Worm (Caenorhabditis elegans) whole organism, L4 larva: ENCODE measurements around the gene T20B3.1.
A peak's percentile ranks its signal among the peaks of the same experiment; 100 is the strongest.

ENCODE experiments used
- F49E8.2 ChIP-seq: sonication (generic microtip); optimal IDR thresholded peaks from 2 replicates; lab custom pipeline; 2016; ENCODE audit warnings: missing compliant biosample characterization, mild to moderate bottlenecking, missing genetic modification characterization, borderline replicate concordance
- R02D3.7 ChIP-seq: fragments of 150-350 bp; sonication (generic microtip); optimal IDR thresholded peaks from 3 replicates; lab custom pipeline; 2014; ENCODE audit warnings: missing biosample characterization, missing genetic modification characterization
- T20F7.1 ChIP-seq: fragments of 200-800 bp; sonication (Bioruptor generic); optimal IDR thresholded peaks from 2 replicates; lab custom pipeline; 2018; ENCODE audit warnings: mild to moderate bottlenecking, missing genetic modification characterization, missing compliant biosample characterization
- Y5F2A.4 ChIP-seq: fragments of 200-800 bp; sonication (Bioruptor generic); optimal IDR thresholded peaks from 2 replicates; lab custom pipeline; 2018; ENCODE audit warnings: mild to moderate bottlenecking, missing genetic modification characterization, missing compliant biosample characterization
- Y75B8A.6 ChIP-seq: fragments of 200-800 bp; sonication (Bioruptor generic); IDR thresholded peaks from 2 replicates; pipeline ENCODE4 v1.3.6; 2022; ENCODE audit warnings: missing genetic modification reagents, missing genetic modification characterization, missing compliant biosample characterization
- aha-1 ChIP-seq: fragments of 150-350 bp; peaks from one replicate; lab custom pipeline; 2014; ENCODE audit warnings: missing biosample characterization, missing genetic modification characterization
- aly-2 ChIP-seq: sonication (generic microtip); optimal IDR thresholded peaks from 2 replicates; lab custom pipeline; 2018; ENCODE audit warnings: missing biosample characterization, missing genetic modification characterization
- arid-1 ChIP-seq: fragments of 200-800 bp; sonication (Bioruptor generic); conservative IDR thresholded peaks from 2 replicates; pipeline ENCODE4 v1.3.6; 2022; ENCODE audit warnings: missing genetic modification reagents, missing genetic modification characterization, missing compliant biosample characterization
- attf-4 ChIP-seq: sonication (generic microtip); optimal IDR thresholded peaks from 3 replicates; lab custom pipeline; 2017; ENCODE audit warnings: missing biosample characterization, missing genetic modification characterization
- ceh-20 ChIP-seq: fragments of 200-800 bp; sonication (Bioruptor generic); IDR thresholded peaks from 2 replicates; pipeline ENCODE4 v1.3.6; 2022; ENCODE audit warnings: missing genetic modification reagents, missing genetic modification characterization, missing compliant biosample characterization
- ceh-32 ChIP-seq: sonication (generic microtip); optimal IDR thresholded peaks from 2 replicates; lab custom pipeline; 2016; ENCODE audit warnings: mild to moderate bottlenecking, missing genetic modification characterization, missing compliant biosample characterization; ENCODE audit not compliant: poor library complexity
- ceh-62 ChIP-seq: sonication (generic microtip); optimal IDR thresholded peaks from 2 replicates; lab custom pipeline; 2017; ENCODE audit warnings: missing biosample characterization, missing genetic modification characterization
- daf-12 ChIP-seq: fragments of 150-350 bp; optimal IDR thresholded peaks from 2 replicates; lab custom pipeline; 2014; ENCODE audit warnings: missing biosample characterization, missing genetic modification reagents, missing genetic modification characterization
- daf-16 ChIP-seq, 3 experiments: sonication (generic microtip); optimal IDR thresholded peaks; 2 replicates each; lab custom pipeline; 2016 to 2017; ENCODE audit warnings: missing genetic modification characterization in 3 of 3, missing genetic modification reagents in 3 of 3, mild to moderate bottlenecking in 2 of 3, missing compliant biosample characterization in 2 of 3, missing biosample characterization in 1 of 3, moderate library complexity in 1 of 3
- daf-8 ChIP-seq: fragments of 200-800 bp; sonication (Bioruptor generic); IDR thresholded peaks from 2 replicates; pipeline ENCODE4 v1.3.6; 2022; ENCODE audit warnings: missing genetic modification characterization, missing compliant biosample characterization
- dmd-6 ChIP-seq: fragments of 200-800 bp; sonication (Bioruptor generic); IDR thresholded peaks from 2 replicates; pipeline ENCODE4 v1.3.6; 2022; ENCODE audit warnings: missing genetic modification reagents, missing genetic modification characterization, missing compliant biosample characterization
- dpl-1 ChIP-seq: fragments of 150-350 bp; optimal IDR thresholded peaks from 2 replicates; lab custom pipeline; 2014; ENCODE audit warnings: missing biosample characterization, missing genetic modification reagents, missing genetic modification characterization
- duxl-1 ChIP-seq: sonication (generic microtip); optimal IDR thresholded peaks from 2 replicates; lab custom pipeline; 2016; ENCODE audit warnings: mild to moderate bottlenecking, missing genetic modification characterization, moderate library complexity, missing compliant biosample characterization; ENCODE audit not compliant: poor library complexity
- dve-1 ChIP-seq: sonication (generic microtip); optimal IDR thresholded peaks from 2 replicates; lab custom pipeline; 2017; ENCODE audit warnings: antibody characterized with exemption, mild to moderate bottlenecking, missing genetic modification characterization, missing compliant biosample characterization; ENCODE audit not compliant: insufficient read depth
- gei-8 ChIP-seq: fragments of 200-800 bp; sonication (Bioruptor generic); optimal IDR thresholded peaks from 2 replicates; lab custom pipeline; 2018; ENCODE audit warnings: mild to moderate bottlenecking, missing genetic modification characterization, missing compliant biosample characterization
- hif-1 ChIP-seq, 2 experiments: sonication (generic microtip); optimal IDR thresholded peaks; 2 replicates each; lab custom pipeline; 2016 to 2017; ENCODE audit warnings: missing compliant biosample characterization in 2 of 2, missing genetic modification characterization in 2 of 2, missing genetic modification reagents in 2 of 2, missing genotype in 2 of 2, mild to moderate bottlenecking in 1 of 2
- hlh-11 ChIP-seq: fragments of 200-800 bp; sonication (Bioruptor generic); optimal IDR thresholded peaks from 2 replicates; lab custom pipeline; 2018; ENCODE audit warnings: mild to moderate bottlenecking, missing genetic modification characterization, missing compliant biosample characterization
- hlh-30 ChIP-seq: sonication (generic microtip); optimal IDR thresholded peaks from 2 replicates; lab custom pipeline; 2017; ENCODE audit warnings: antibody characterized with exemption, mild to moderate bottlenecking, missing genetic modification characterization, missing compliant biosample characterization; ENCODE audit not compliant: insufficient read depth
- jun-1 ChIP-seq: fragments of 150-350 bp; optimal IDR thresholded peaks from 2 replicates; lab custom pipeline; 2014; ENCODE audit warnings: missing biosample characterization, missing genetic modification reagents, missing genetic modification characterization
- lin-15B ChIP-seq: fragments of 150-350 bp; sonication (generic microtip); optimal IDR thresholded peaks from 3 replicates; lab custom pipeline; 2014; ENCODE audit warnings: missing biosample characterization, missing genetic modification characterization
- lin-38 ChIP-seq: fragments of 200-800 bp; sonication (Bioruptor generic); IDR thresholded peaks from 2 replicates; pipeline ENCODE4 v1.3.6; 2022; ENCODE audit warnings: missing genetic modification reagents, missing genetic modification characterization, missing compliant biosample characterization
- lsy-2 ChIP-seq, 2 experiments: fragments of 150-350 bp in 1 of 2; sonication (generic microtip) in 1 of 2; optimal IDR thresholded peaks; 2 replicates each; lab custom pipeline; 2014 to 2017; ENCODE audit warnings: missing biosample characterization in 2 of 2, missing genetic modification characterization in 2 of 2
- mdl-1 ChIP-seq, 2 experiments: fragments of 150-350 bp in 1 of 2; sonication (generic microtip) in 1 of 2; optimal IDR thresholded peaks; 2 replicates each; lab custom pipeline; 2014 to 2017; ENCODE audit warnings: missing biosample characterization in 2 of 2, missing genetic modification characterization in 2 of 2
- mdt-29 ChIP-seq: fragments of 200-800 bp; sonication (Bioruptor generic); IDR thresholded peaks from 2 replicates; pipeline ENCODE4 v1.3.6; 2022; ENCODE audit warnings: missing genetic modification reagents, missing genetic modification characterization, missing compliant biosample characterization
- mxl-3 ChIP-seq: fragments of 200-800 bp; sonication (Bioruptor generic); optimal IDR thresholded peaks from 2 replicates; lab custom pipeline; 2018; ENCODE audit warnings: mild to moderate bottlenecking, missing genetic modification characterization, missing compliant biosample characterization
- nhr-102 ChIP-seq: sonication (generic microtip); optimal IDR thresholded peaks from 2 replicates; lab custom pipeline; 2016; ENCODE audit warnings: mild to moderate bottlenecking, missing genetic modification characterization, moderate library complexity, missing compliant biosample characterization
- nhr-28 ChIP-seq: fragments of 150-350 bp; optimal IDR thresholded peaks from 2 replicates; lab custom pipeline; 2014; ENCODE audit warnings: missing biosample characterization, missing genetic modification characterization
- nhr-42 ChIP-seq: fragments of 200-800 bp; sonication (Bioruptor generic); IDR thresholded peaks from 2 replicates; pipeline ENCODE4 v1.3.6; 2022; ENCODE audit warnings: missing genetic modification characterization, missing compliant biosample characterization
- nhr-48 ChIP-seq: sonication (generic microtip); optimal IDR thresholded peaks from 2 replicates; lab custom pipeline; 2016; ENCODE audit warnings: mild to moderate bottlenecking, missing genetic modification characterization, missing compliant biosample characterization
- nhr-6 ChIP-seq: fragments of 150-350 bp; optimal IDR thresholded peaks from 2 replicates; lab custom pipeline; 2014; ENCODE audit warnings: missing biosample characterization, missing genetic modification characterization
- php-3 ChIP-seq: fragments of 200-800 bp; sonication (Bioruptor generic); IDR thresholded peaks from 2 replicates; pipeline ENCODE4 v1.3.6; 2022; ENCODE audit warnings: missing genetic modification reagents, missing genetic modification characterization, missing compliant biosample characterization
- pqm-1 ChIP-seq: sonication (generic microtip); optimal IDR thresholded peaks from 2 replicates; lab custom pipeline; 2017; ENCODE audit warnings: missing biosample characterization, missing genetic modification characterization
- rbr-2 ChIP-seq: sonication (generic microtip); optimal IDR thresholded peaks from 2 replicates; lab custom pipeline; 2016; ENCODE audit warnings: missing genotype, missing genetic modification characterization, missing compliant biosample characterization
- set-16 ChIP-seq: fragments of 200-800 bp; sonication (Bioruptor generic); IDR thresholded peaks from 2 replicates; pipeline ENCODE4 v1.3.6; 2022; ENCODE audit warnings: missing genetic modification reagents, missing genetic modification characterization, missing compliant biosample characterization
- snpc-1.2 ChIP-seq: fragments of 200-800 bp; sonication (Bioruptor generic); IDR thresholded peaks from 2 replicates; pipeline ENCODE4 v1.3.6; 2022; ENCODE audit warnings: missing genetic modification reagents, missing genetic modification characterization, missing compliant biosample characterization
- snpc-4 ChIP-seq: fragments of 150-350 bp; optimal IDR thresholded peaks from 2 replicates; lab custom pipeline; 2014; ENCODE audit warnings: missing biosample characterization, missing genetic modification characterization
- tra-1 ChIP-seq: fragments of 200-800 bp; sonication (Bioruptor generic); IDR thresholded peaks from 2 replicates; pipeline ENCODE4 v1.3.6; 2022; ENCODE audit warnings: missing genetic modification reagents, missing genetic modification characterization, missing compliant biosample characterization
- unc-130 ChIP-seq: sonication (generic microtip); optimal IDR thresholded peaks from 2 replicates; lab custom pipeline; 2016; ENCODE audit warnings: missing genetic modification reagents, missing genetic modification characterization, missing compliant biosample characterization
- unc-39 ChIP-seq: sonication (generic microtip); optimal IDR thresholded peaks from 2 replicates; lab custom pipeline; 2017; ENCODE audit warnings: missing biosample characterization, missing genetic modification characterization
- vab-7 ChIP-seq: fragments of 200-800 bp; sonication (Bioruptor generic); IDR thresholded peaks from 2 replicates; pipeline ENCODE4 v1.3.6; 2022; ENCODE audit warnings: missing genetic modification reagents, missing genetic modification characterization, missing compliant biosample characterization
- zfp-2 ChIP-seq: sonication (generic microtip); optimal IDR thresholded peaks from 2 replicates; lab custom pipeline; 2016; ENCODE audit warnings: mild to moderate bottlenecking, missing genetic modification characterization, missing compliant biosample characterization
- ztf-7 ChIP-seq: fragments of 150-350 bp; optimal IDR thresholded peaks from 2 replicates; lab custom pipeline; 2014; ENCODE audit warnings: missing biosample characterization, missing genetic modification characterization

Gene T20B3.1

ce11 chrV:16814541-16815207, 687 bp upstream of the T20B3.1 start (continued):
- TF ChIP-seq lin-15B (tag; lab: Kevin White, UChicago) (no peak), set-16 (GFP tag; lab: Robert Waterston, UW) (no peak), snpc-4 (tag; lab: Kevin White, UChicago) (no peak), hlh-11 (peak; percentile 23), attf-4 (tag; lab: Kevin White, UChicago) (no peak), nhr-48 (tag; lab: Kevin White, UChicago) (no peak), nhr-6 (tag; lab: Kevin White, UChicago) (no peak), daf-16 (GFP tag; optimal IDR thresholded peaks at IDR 0.05; lab: Kevin White, UChicago) (no peak), daf-16 (tag; optimal IDR thresholded peaks at IDR 0.05; lab: Kevin White, UChicago) (peak; percentile 59), Y75B8A.6 (GFP tag; lab: Robert Waterston, UW) (no peak), rbr-2 (tag; lab: Kevin White, UChicago) (no peak), pqm-1 (tag; lab: Kevin White, UChicago) (peak; percentile 32), Y5F2A.4 (GFP tag; lab: Kevin White, UChicago) (no peak), duxl-1 (no peak), lsy-2 (tag; optimal IDR thresholded peaks at IDR 0.05; lab: Kevin White, UChicago) (peak in 1 of 2 experiments; percentile 11), aly-2 (tag; lab: Kevin White, UChicago) (no peak), hlh-30 (tag; lab: Kevin White, UChicago) (peak; percentile 57), unc-130 (GFP tag; lab: Kevin White, UChicago) (no peak), aha-1 (tag; lab: Kevin White, UChicago) (no peak), vab-7 (GFP tag; lab: Robert Waterston, UW) (no peak), ceh-32 (tag; lab: Kevin White, UChicago) (no peak), zfp-2 (tag; lab: Kevin White, UChicago) (no peak), ceh-62 (no peak), gei-8 (GFP tag; lab: Kevin White, UChicago) (peak; percentile 31), mdl-1 (tag; optimal IDR thresholded peaks at IDR 0.05; lab: Kevin White, UChicago) (peak in 1 of 2 experiments; percentile 28), nhr-42 (GFP tag; lab: Robert Waterston, UW) (no peak), R02D3.7 (tag; lab: Kevin White, UChicago) (no peak), F49E8.2 (tag; lab: Kevin White, UChicago) (no peak), hif-1 (tag; optimal IDR thresholded peaks at IDR 0.05; lab: Kevin White, UChicago) (no peak), snpc-1.2 (GFP tag; lab: Robert Waterston, UW) (no peak), daf-12 (no peak)

- no peak for TF ChIP-seq Y5F2A.4 (GFP tag; lab: Kevin White, UChicago)
- peak; percentile 72 for TF ChIP-seq dmd-6
- TF ChIP-seq arid-1, result no peak
- no peak for TF ChIP-seq daf-8 (GFP tag; lab: Robert Waterston, UW)
- no peak for TF ChIP-seq dpl-1 (GFP tag; lab: Kevin White, UChicago)
- peak; percentile 89 for TF ChIP-seq nhr-28 (tag; lab: Kevin White, UChicago)
- peak; percentile 100 for TF ChIP-seq php-3 (GFP tag; lab: Robert Waterston, UW)
- TF ChIP-seq aha-1 (tag; lab: Kevin White, UChicago), result peak; percentile 60
- 0 out of 2 replicates have a peak, but pooled peaks have one; percentile 5 for TF ChIP-seq lin-38 (GFP tag; lab: Robert Waterston, UW)
- TF ChIP-seq nhr-102 (tag; lab: Kevin White, UChicago), result peak; percentile 33
- peak; percentile 56; the same call in 1 of the 2 replicates for TF ChIP-seq tra-1 (GFP tag; lab: Robert Waterston, UW)
- TF ChIP-seq mdt-29, result no peak
- TF ChIP-seq ceh-20 (GFP tag; lab: Robert Waterston, UW), result peak; percentile 51; the same call in 1 of the 2 replicates
- TF ChIP-seq jun-1, result no peak
- peak in 1 of 2 experiments; percentile 62 for TF ChIP-seq mdl-1 (tag; optimal IDR thresholded peaks at IDR 0.05; lab: Kevin White, UChicago)
- TF ChIP-seq ztf-7 (tag; lab: Kevin White, UChicago), result no peak
- no peak for TF ChIP-seq unc-39 (tag; lab: Kevin White, UChicago)
- peak; percentile 78 for TF ChIP-seq dve-1
- peak; percentile 9 for TF ChIP-seq mxl-3
- TF ChIP-seq ceh-32 (tag; lab: Kevin White, UChicago), result no peak
- no peak for TF ChIP-seq daf-16 (GFP tag; optimal IDR thresholded peaks at IDR 0.05; lab: Kevin White, UChicago)
- TF ChIP-seq daf-16 (tag; optimal IDR thresholded peaks at IDR 0.05; lab: Kevin White, UChicago), result peak; percentile 95
- TF ChIP-seq T20F7.1 (GFP tag; lab: Kevin White, UChicago), result no peak
- TF ChIP-seq hlh-30 (tag; lab: Kevin White, UChicago), result peak; percentile 60
- peak; percentile 61 for TF ChIP-seq pqm-1 (tag; lab: Kevin White, UChicago)
Observed at ce11 chrV:16816707-16817106, 1.3 kb downstream of the T20B3.1 start.
